Fruit fly (Drosophila melanogaster) Kc167 (cell line): ENCODE data around the gene Spt6.

Source experiments
- Myc ChIP-seq: fragments of >200 bp; optimal IDR thresholded peaks from 2 replicates; lab custom pipeline; 2017; ENCODE audit warnings: missing external identifiers
- Sin3A ChIP-seq: fragments of >200 bp; optimal IDR thresholded peaks from 2 replicates; lab custom pipeline; 2018; ENCODE audit warnings: missing external identifiers
- h ChIP-seq: fragments of >200 bp; optimal IDR thresholded peaks from 3 replicates; lab custom pipeline; 2018; ENCODE audit warnings: missing external identifiers
- psq ChIP-seq: fragments of >200 bp; optimal IDR thresholded peaks from 2 replicates; lab custom pipeline; 2017; ENCODE audit warnings: missing external identifiers
- ttk ChIP-seq: sonication (Bioruptor generic); optimal IDR thresholded peaks from 2 replicates; lab custom pipeline; 2017; ENCODE audit warnings: missing external identifiers

DNA sequence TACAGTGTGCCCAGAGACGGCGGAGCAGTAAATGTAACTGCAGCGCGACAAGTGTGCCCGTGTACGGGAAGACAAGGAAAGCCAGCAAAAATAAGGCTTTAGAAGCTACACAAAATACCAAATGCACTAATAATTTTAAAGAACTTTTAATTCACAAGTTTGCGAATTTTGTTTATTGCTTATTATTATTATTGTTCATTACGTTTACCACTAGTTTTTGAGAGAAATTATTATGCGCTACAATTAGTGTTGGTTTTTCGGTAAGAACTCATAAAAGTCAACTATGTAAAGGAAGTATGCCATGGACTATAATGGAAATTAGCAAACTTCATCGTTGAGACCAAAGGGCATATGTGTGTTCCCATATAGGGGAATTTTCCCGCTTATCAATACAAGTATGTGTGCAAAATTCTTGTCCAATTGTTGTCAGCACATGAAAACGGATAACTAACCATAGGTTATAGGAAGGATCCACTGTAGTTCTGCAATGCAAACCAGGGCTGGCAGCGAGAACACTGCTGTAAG lies 348 bp upstream of the Spt6 start, which contains the start of gene schlank:
- TF ChIP-seq h (lab: Kevin White, UChicago) (no peak), ttk (no peak), Sin3A (no peak), Myc (no peak), psq (lab: Kevin White, UChicago) (no peak)
